Fruit fly (Drosophila melanogaster) whole organism, prepupa: ENCODE data around the gene serp.

ENCODE experiments used
- Blimp-1 ChIP-seq: fragments of 200-800 bp; sonication (Bioruptor generic); optimal IDR thresholded peaks from 3 replicates; lab custom pipeline; 2017; ENCODE audit warnings: missing biosample characterization, missing genetic modification characterization, mild to moderate bottlenecking, moderate library complexity, missing genetic modification reagents
- CG10669 ChIP-seq: fragments of 200-800 bp; sonication (Bioruptor generic); optimal IDR thresholded peaks from 3 replicates; lab custom pipeline; 2018; ENCODE audit warnings: missing biosample characterization, mild to moderate bottlenecking, missing genetic modification characterization, moderate library complexity
- CG11294 ChIP-seq: fragments of 200-800 bp; sonication (Bioruptor generic); IDR thresholded peaks from 2 replicates; pipeline ENCODE4 v1.3.6; 2022; ENCODE audit warnings: missing biosample characterization, missing genetic modification characterization
- CG11902 ChIP-seq: fragments of 200-800 bp; sonication (Bioruptor generic); optimal IDR thresholded peaks from 3 replicates; lab custom pipeline; 2016; ENCODE audit warnings: missing biosample characterization, missing genetic modification characterization
- CG15336 ChIP-seq: fragments of 200-800 bp; sonication (Bioruptor generic); IDR thresholded peaks from 2 replicates; pipeline ENCODE4 v1.3.6; 2022; ENCODE audit warnings: missing biosample characterization, missing genetic modification characterization
- CG1621 ChIP-seq: fragments of 200-800 bp; sonication (Bioruptor generic); optimal IDR thresholded peaks from 3 replicates; lab custom pipeline; 2018; ENCODE audit warnings: missing biosample characterization, mild to moderate bottlenecking, missing genetic modification characterization
- CG16779 ChIP-seq: fragments of 200-800 bp; sonication (Bioruptor generic); optimal IDR thresholded peaks from 3 replicates; lab custom pipeline; 2017; ENCODE audit warnings: missing biosample characterization, mild to moderate bottlenecking, missing genetic modification characterization
- CG3032 ChIP-seq: fragments of 200-800 bp; optimal IDR thresholded peaks from 2 replicates; lab custom pipeline; 2019; ENCODE audit warnings: missing biosample characterization, mild to moderate bottlenecking, missing genetic modification characterization, moderate library complexity
- CG31627 ChIP-seq: fragments of 200-800 bp; sonication (Bioruptor generic); optimal IDR thresholded peaks from 3 replicates; lab custom pipeline; 2016; ENCODE audit warnings: missing biosample characterization, missing genetic modification characterization
- CG32006 ChIP-seq: fragments of 200-800 bp; sonication (Bioruptor generic); optimal IDR thresholded peaks from 3 replicates; lab custom pipeline; 2017; ENCODE audit warnings: missing biosample characterization, mild to moderate bottlenecking, missing genetic modification characterization
- CG6163 ChIP-seq: fragments of 200-800 bp; sonication (Bioruptor generic); IDR thresholded peaks from 3 replicates; pipeline ENCODE4 v1.3.6; 2022; ENCODE audit warnings: missing biosample characterization, missing genetic modification characterization
- CG6276 ChIP-seq: fragments of 200-800 bp; sonication (Bioruptor generic); optimal IDR thresholded peaks from 2 replicates; lab custom pipeline; 2017; ENCODE audit warnings: missing biosample characterization, mild to moderate bottlenecking, missing genetic modification characterization
- CG6792 ChIP-seq: fragments of 200-800 bp; sonication (Bioruptor generic); optimal IDR thresholded peaks from 3 replicates; lab custom pipeline; 2016; ENCODE audit warnings: missing biosample characterization, missing genetic modification characterization
- CG6808 ChIP-seq: fragments of 200-800 bp; sonication (Bioruptor generic); optimal IDR thresholded peaks from 3 replicates; lab custom pipeline; 2017; ENCODE audit warnings: missing biosample characterization, missing genetic modification characterization, mild to moderate bottlenecking, moderate library complexity, missing genetic modification reagents
- CG6854 ChIP-seq: fragments of 200-800 bp; sonication (Bioruptor generic); optimal IDR thresholded peaks from 2 replicates; lab custom pipeline; 2017; ENCODE audit warnings: missing biosample characterization, mild to moderate bottlenecking, missing genetic modification characterization
- CG7368 ChIP-seq: fragments of 200-800 bp; sonication (Bioruptor generic); optimal IDR thresholded peaks from 3 replicates; lab custom pipeline; 2016; ENCODE audit warnings: missing biosample characterization, missing genetic modification characterization
- CG8119 ChIP-seq: fragments of 200-800 bp; sonication (Bioruptor generic); IDR thresholded peaks from 3 replicates; pipeline ENCODE4 v1.3.6; 2022; ENCODE audit warnings: missing biosample characterization, missing genetic modification characterization
- CG8319 ChIP-seq: fragments of 200-800 bp; sonication (Bioruptor generic); optimal IDR thresholded peaks from 3 replicates; lab custom pipeline; 2016; ENCODE audit warnings: missing biosample characterization, missing genetic modification characterization
- CG8632 ChIP-seq: fragments of 200-800 bp; sonication (Bioruptor generic); optimal IDR thresholded peaks from 3 replicates; lab custom pipeline; 2016; ENCODE audit warnings: missing biosample characterization, missing genetic modification characterization
- CG9139 ChIP-seq: fragments of 200-800 bp; sonication (Bioruptor generic); optimal IDR thresholded peaks from 3 replicates; lab custom pipeline; 2017; ENCODE audit warnings: missing biosample characterization, mild to moderate bottlenecking, missing genetic modification characterization
- Eip75B ChIP-seq: fragments of 200-800 bp; sonication (Bioruptor generic); optimal IDR thresholded peaks from 3 replicates; lab custom pipeline; 2016; ENCODE audit warnings: missing biosample characterization, missing genetic modification characterization
- Ets21C ChIP-seq: fragments of 200-800 bp; sonication (Bioruptor generic); optimal IDR thresholded peaks from 3 replicates; lab custom pipeline; 2016; ENCODE audit warnings: missing biosample characterization, missing genetic modification characterization
- Gug ChIP-seq: fragments of 200-800 bp; sonication (Bioruptor generic); IDR thresholded peaks from 2 replicates; pipeline ENCODE4 v1.3.6; 2022; ENCODE audit warnings: missing biosample characterization, missing genetic modification characterization
- Hr38 ChIP-seq: sonication (Bioruptor generic); optimal IDR thresholded peaks from 2 replicates; lab custom pipeline; 2016; ENCODE audit warnings: missing biosample characterization, missing genetic modification characterization
- Hr39 ChIP-seq: fragments of 200-800 bp; sonication (Bioruptor generic); optimal IDR thresholded peaks from 2 replicates; lab custom pipeline; 2016; ENCODE audit warnings: missing biosample characterization, missing genetic modification characterization
- Hr4 ChIP-seq: fragments of 200-800 bp; sonication (Bioruptor generic); optimal IDR thresholded peaks from 3 replicates; lab custom pipeline; 2016; ENCODE audit warnings: missing biosample characterization, missing genetic modification characterization
- Lpt ChIP-seq: fragments of 200-800 bp; sonication (Bioruptor generic); optimal IDR thresholded peaks from 3 replicates; lab custom pipeline; 2016; ENCODE audit warnings: missing biosample characterization, missing genetic modification characterization
- Met ChIP-seq: fragments of 200-800 bp; sonication (Bioruptor generic); optimal IDR thresholded peaks from 3 replicates; lab custom pipeline; 2016; ENCODE audit warnings: missing biosample characterization, missing genetic modification characterization
- OdsH ChIP-seq: fragments of 200-800 bp; sonication (Bioruptor generic); optimal IDR thresholded peaks from 3 replicates; lab custom pipeline; 2016; ENCODE audit warnings: missing biosample characterization, missing genetic modification characterization
- Sox102F ChIP-seq: fragments of 200-800 bp; sonication (Bioruptor generic); optimal IDR thresholded peaks from 2 replicates; lab custom pipeline; 2016; ENCODE audit warnings: missing biosample characterization, mild to moderate bottlenecking, missing genetic modification characterization
- achi ChIP-seq: fragments of 200-800 bp; sonication (Bioruptor generic); optimal IDR thresholded peaks from 3 replicates; lab custom pipeline; 2016; ENCODE audit warnings: missing biosample characterization, missing genetic modification characterization
- acj6 ChIP-seq: fragments of 200-800 bp; sonication (Bioruptor generic); optimal IDR thresholded peaks from 3 replicates; lab custom pipeline; 2016; ENCODE audit warnings: missing biosample characterization, missing genetic modification characterization
- cyc ChIP-seq: fragments of 200-800 bp; sonication (Bioruptor generic); optimal IDR thresholded peaks from 3 replicates; lab custom pipeline; 2016; ENCODE audit warnings: missing biosample characterization, missing genetic modification characterization
- dsx ChIP-seq: fragments of 200-800 bp; optimal IDR thresholded peaks from 3 replicates; lab custom pipeline; 2019; ENCODE audit warnings: missing biosample characterization, mild to moderate bottlenecking, missing genetic modification characterization, moderate library complexity; ENCODE audit not compliant: poor library complexity, severe bottlenecking
- eg ChIP-seq: fragments of 200-800 bp; sonication (Bioruptor generic); IDR thresholded peaks from 3 replicates; pipeline ENCODE4 v1.3.6; 2022; ENCODE audit warnings: missing biosample characterization, missing genetic modification characterization
- esn ChIP-seq: fragments of 200-800 bp; sonication (Bioruptor generic); optimal IDR thresholded peaks from 2 replicates; lab custom pipeline; 2016; ENCODE audit warnings: missing biosample characterization, mild to moderate bottlenecking, missing genetic modification characterization, moderate library complexity
- fd59A ChIP-seq: fragments of 200-800 bp; sonication (Bioruptor generic); optimal IDR thresholded peaks from 2 replicates; lab custom pipeline; 2017; ENCODE audit warnings: missing biosample characterization, mild to moderate bottlenecking, missing genetic modification characterization, missing genetic modification reagents
- fd85E ChIP-seq: fragments of 200-800 bp; sonication (Bioruptor generic); optimal IDR thresholded peaks from 3 replicates; lab custom pipeline; 2016; ENCODE audit warnings: missing biosample characterization, missing genetic modification characterization
- fkh ChIP-seq: fragments of 200-800 bp; sonication (Bioruptor generic); optimal IDR thresholded peaks from 3 replicates; lab custom pipeline; 2017; ENCODE audit warnings: missing biosample characterization, mild to moderate bottlenecking, missing genetic modification characterization, moderate library complexity
- lz ChIP-seq: fragments of 200-800 bp; sonication (Bioruptor generic); optimal IDR thresholded peaks from 3 replicates; lab custom pipeline; 2016; ENCODE audit warnings: missing biosample characterization, missing genetic modification characterization
- net ChIP-seq: fragments of 200-800 bp; sonication (Bioruptor generic); optimal IDR thresholded peaks from 3 replicates; lab custom pipeline; 2016; ENCODE audit warnings: missing biosample characterization, missing genetic modification characterization
- pdm3 ChIP-seq: fragments of 200-800 bp; sonication (Bioruptor generic); optimal IDR thresholded peaks from 3 replicates; lab custom pipeline; 2016; ENCODE audit warnings: missing biosample characterization, missing genetic modification characterization
- salr ChIP-seq, 2 experiments: fragments of 200-800 bp; sonication (Bioruptor generic); optimal IDR thresholded peaks; 3 replicates each; lab custom pipeline; 2016 to 2018; ENCODE audit warnings: missing biosample characterization in 2 of 2, missing genetic modification characterization in 2 of 2, mild to moderate bottlenecking in 1 of 2
- spab ChIP-seq: fragments of 200-800 bp; sonication (Bioruptor generic); optimal IDR thresholded peaks from 2 replicates; lab custom pipeline; 2017; ENCODE audit warnings: missing biosample characterization, mild to moderate bottlenecking, missing genetic modification characterization, missing genetic modification reagents
- ss ChIP-seq, 2 experiments: fragments of 200-800 bp; sonication (Bioruptor generic); optimal IDR thresholded peaks; 2 replicates in 1 of 2; 3 replicates in 1 of 2; lab custom pipeline; 2017 to 2018; ENCODE audit warnings: mild to moderate bottlenecking in 2 of 2, missing biosample characterization in 2 of 2, missing genetic modification characterization in 2 of 2, moderate library complexity in 1 of 2
- svp ChIP-seq: fragments of 200-800 bp; sonication (Bioruptor generic); peaks from one replicate; lab custom pipeline; 2016; ENCODE audit warnings: missing biosample characterization, missing genetic modification characterization
- topi ChIP-seq: fragments of 200-800 bp; sonication (Bioruptor generic); optimal IDR thresholded peaks from 3 replicates; lab custom pipeline; 2016; ENCODE audit warnings: missing biosample characterization, missing genetic modification characterization
- vri ChIP-seq: fragments of 200-800 bp; sonication (Bioruptor generic); optimal IDR thresholded peaks from 3 replicates; lab custom pipeline; 2016; ENCODE audit warnings: missing biosample characterization, mild to moderate bottlenecking, missing genetic modification characterization

serp gene

dm6 chr3L:19694156-19694643, 13.6 kb downstream of the serp start (continued):
- TF ChIP-seq CG16779: no peak
- TF ChIP-seq vri (GFP tag; lab: Kevin White, UChicago): peak; percentile 86
- no peak for TF ChIP-seq esn (GFP tag; lab: Kevin White, UChicago)
- no peak for TF ChIP-seq cyc (GFP tag; lab: Kevin White, UChicago)
- TF ChIP-seq Gug (GFP tag; lab: Robert Waterston, UW): no peak
- no peak for TF ChIP-seq Ets21C
- no peak for TF ChIP-seq acj6 (GFP tag; lab: Kevin White, UChicago)
- TF ChIP-seq CG9139 (GFP tag; lab: Kevin White, UChicago): no peak
- no peak for TF ChIP-seq net (GFP tag; lab: Kevin White, UChicago)
- TF ChIP-seq CG6163 (GFP tag; lab: Robert Waterston, UW): no peak
- TF ChIP-seq CG11902 (GFP tag; lab: Kevin White, UChicago): no peak
- no peak for TF ChIP-seq dsx (GFP tag; lab: Kevin White, UChicago)
- no peak for TF ChIP-seq CG31627 (GFP tag; lab: Kevin White, UChicago)
- no peak for TF ChIP-seq CG11294
- TF ChIP-seq topi (GFP tag; lab: Kevin White, UChicago): no peak
- no peak for TF ChIP-seq CG8632 (GFP tag; lab: Kevin White, UChicago)
- no peak for TF ChIP-seq CG10669 (GFP tag; lab: Kevin White, UChicago)
- TF ChIP-seq Hr4 (GFP tag; lab: Kevin White, UChicago): no peak
- TF ChIP-seq CG8119 (GFP tag; lab: Robert Waterston, UW): peak; percentile 18; the same call in 1 of the 3 replicates
- no peak for TF ChIP-seq Hr39 (GFP tag; lab: Kevin White, UChicago)
- no peak for TF ChIP-seq CG8319 (GFP tag; lab: Kevin White, UChicago)
- TF ChIP-seq fkh (GFP tag; lab: Kevin White, UChicago): no peak
- no peak for TF ChIP-seq fd59A
- TF ChIP-seq CG6276 (GFP tag; lab: Kevin White, UChicago): no peak
- TF ChIP-seq salr (GFP tag; optimal IDR thresholded peaks at IDR 0.05; lab: Kevin White, UChicago): no peak
- no peak for TF ChIP-seq Met (GFP tag; lab: Kevin White, UChicago)
- no peak for TF ChIP-seq Lpt (GFP tag; lab: Kevin White, UChicago)
- no peak for TF ChIP-seq Hr38 (GFP tag; lab: Kevin White, UChicago)
- TF ChIP-seq fd85E: no peak
- peak; percentile 94 for TF ChIP-seq Blimp-1 (GFP tag; lab: Kevin White, UChicago)
- TF ChIP-seq Eip75B (GFP tag; lab: Kevin White, UChicago): peak; percentile 56
- peak; percentile 34 for TF ChIP-seq CG6808 (GFP tag; lab: Kevin White, UChicago)
- TF ChIP-seq pdm3 (GFP tag; lab: Kevin White, UChicago): no peak
- TF ChIP-seq CG32006 (GFP tag; lab: Kevin White, UChicago): no peak
- TF ChIP-seq svp (GFP tag; lab: Kevin White, UChicago): no peak
- TF ChIP-seq CG1621 (tag; lab: Kevin White, UChicago): no peak
- no peak for TF ChIP-seq spab (GFP tag; lab: Kevin White, UChicago)
- no peak for TF ChIP-seq Sox102F
- TF ChIP-seq ss (GFP tag; optimal IDR thresholded peaks at IDR 0.05; lab: Kevin White, UChicago): peak; percentile 44 to 62

- no peak for TF ChIP-seq CG6808 (GFP tag; lab: Kevin White, UChicago)
- TF ChIP-seq CG6792: no peak
- no peak for TF ChIP-seq CG11294
- TF ChIP-seq Hr38 (GFP tag; lab: Kevin White, UChicago): no peak
- TF ChIP-seq CG3032 (tag; lab: Kevin White, UChicago): peak; percentile 30
- TF ChIP-seq CG6163 (GFP tag; lab: Robert Waterston, UW): peak; percentile 21; the same call in 1 of the 3 replicates
- TF ChIP-seq achi (GFP tag; lab: Kevin White, UChicago): no peak
- no peak for TF ChIP-seq CG32006 (GFP tag; lab: Kevin White, UChicago)
- no peak for TF ChIP-seq CG7368 (GFP tag; lab: Kevin White, UChicago)
- no peak for TF ChIP-seq pdm3 (GFP tag; lab: Kevin White, UChicago)
- no peak for TF ChIP-seq Met (GFP tag; lab: Kevin White, UChicago)
- no peak for TF ChIP-seq fd85E
- no peak for TF ChIP-seq Sox102F
- TF ChIP-seq fd59A: no peak
- TF ChIP-seq CG15336 (GFP tag; lab: Robert Waterston, UW): no peak
- TF ChIP-seq eg (GFP tag; lab: Robert Waterston, UW): 0 out of 3 replicates have a peak, but pooled peaks have one; percentile 10
- TF ChIP-seq CG9139 (GFP tag; lab: Kevin White, UChicago): no peak
- TF ChIP-seq Hr4 (GFP tag; lab: Kevin White, UChicago): no peak
- TF ChIP-seq dsx (GFP tag; lab: Kevin White, UChicago): no peak
- TF ChIP-seq lz (GFP tag; lab: Kevin White, UChicago): peak; percentile 7
- no peak for TF ChIP-seq acj6 (GFP tag; lab: Kevin White, UChicago)
- no peak for TF ChIP-seq Blimp-1 (GFP tag; lab: Kevin White, UChicago)
- TF ChIP-seq OdsH (GFP tag; lab: Kevin White, UChicago): no peak
- TF ChIP-seq CG6854: no peak
Observed at dm6 chr3L:19687200-19687687, 20.6 kb downstream of the serp start, which contains the start of the genes CG8765 and Gbeta76C. CG8765 (minus strand) TSS chr3L:19687353. Gbeta76C (plus strand) TSS chr3L:19687637.
